Worm (Caenorhabditis elegans) whole organism, young adult: ENCODE results near the gene cca-1.

ENCODE experiments used
- B0019.2 ChIP-seq: fragments of 200-800 bp; sonication (Bioruptor generic); conservative IDR thresholded peaks from 2 replicates; pipeline ENCODE4 v1.3.6; 2022; ENCODE audit warnings: missing genetic modification reagents, missing genetic modification characterization, missing compliant biosample characterization
- B0035.1 ChIP-seq: sonication (generic microtip); optimal IDR thresholded peaks from 2 replicates; lab custom pipeline; 2016; ENCODE audit warnings: missing genetic modification characterization, mild to moderate bottlenecking, missing compliant biosample characterization, missing genotype, missing genetic modification reagents
- F22D6.2 ChIP-seq: sonication (generic microtip); optimal IDR thresholded peaks from 2 replicates; lab custom pipeline; 2016; ENCODE audit warnings: mild to moderate bottlenecking, missing genetic modification characterization, missing compliant biosample characterization
- F39B2.1 ChIP-seq: fragments of 200-800 bp; sonication (Bioruptor generic); IDR thresholded peaks from 2 replicates; pipeline ENCODE4 v1.3.6; 2022; ENCODE audit warnings: missing genetic modification reagents, missing genetic modification characterization, missing compliant biosample characterization
- F49E8.2 ChIP-seq: sonication (generic microtip); optimal IDR thresholded peaks from 3 replicates; lab custom pipeline; 2017; ENCODE audit warnings: missing genetic modification characterization, mild to moderate bottlenecking, missing compliant biosample characterization, antibody characterized with exemption, moderate library complexity; ENCODE audit not compliant: insufficient read depth
- F55B11.4 ChIP-seq: sonication (generic microtip); optimal IDR thresholded peaks from 2 replicates; lab custom pipeline; 2016; ENCODE audit warnings: missing compliant biosample characterization, missing genetic modification characterization, borderline replicate concordance; ENCODE audit not compliant: insufficient read depth
- Y95B8A.8 ChIP-seq: fragments of 200-800 bp; sonication (Bioruptor generic); IDR thresholded peaks from 2 replicates; pipeline ENCODE4 v1.3.6; 2022; ENCODE audit warnings: missing genetic modification reagents, missing genetic modification characterization, missing compliant biosample characterization
- ZK185.1 ChIP-seq: sonication (generic microtip); optimal IDR thresholded peaks from 2 replicates; lab custom pipeline; 2016; ENCODE audit warnings: mild to moderate bottlenecking, missing genetic modification characterization, missing compliant biosample characterization; ENCODE audit not compliant: poor library complexity, severe bottlenecking
- ama-1 ChIP-seq, 3 experiments: fragments of 150-350 bp in 1 of 3; sonication (generic microtip) in 2 of 3; optimal IDR thresholded peaks; 2 replicates each; lab custom pipeline; 2014 to 2018; ENCODE audit warnings: missing biosample characterization in 2 of 3, missing genetic modification characterization in 2 of 3, missing genetic modification reagents in 2 of 3
- aptf-2 ChIP-seq: fragments of 200-800 bp; sonication (Bioruptor generic); conservative IDR thresholded peaks from 2 replicates; pipeline ENCODE4 v1.3.6; 2022; ENCODE audit warnings: missing genetic modification reagents, missing genetic modification characterization, missing compliant biosample characterization
- athp-1 ChIP-seq: sonication (generic microtip); optimal IDR thresholded peaks from 2 replicates; lab custom pipeline; 2017; ENCODE audit warnings: mild to moderate bottlenecking, missing genetic modification characterization, missing compliant biosample characterization
- bed-2 ChIP-seq: fragments of 200-800 bp; sonication (Bioruptor generic); IDR thresholded peaks from 2 replicates; pipeline ENCODE4 v1.3.6; 2022; ENCODE audit warnings: missing genetic modification reagents, missing genetic modification characterization, missing compliant biosample characterization
- cebp-1 ChIP-seq, 2 experiments: fragments of 200-800 bp in 1 of 2; sonication (Bioruptor generic) in 1 of 2; sonication (generic microtip) in 1 of 2; IDR thresholded peaks in 1 of 2; optimal IDR thresholded peaks in 1 of 2; 2 replicates each; pipeline versions ENCODE4 v1.3.6 to Lab custom; 2017 to 2022; ENCODE audit warnings: missing compliant biosample characterization in 2 of 2, missing genetic modification characterization in 2 of 2, mild to moderate bottlenecking in 1 of 2, missing genetic modification reagents in 1 of 2, moderate library complexity in 1 of 2
- ceh-100 ChIP-seq: fragments of 200-800 bp; sonication (Bioruptor generic); IDR thresholded peaks from 2 replicates; pipeline ENCODE4 v1.3.6; 2022; ENCODE audit warnings: missing genetic modification reagents, missing genetic modification characterization, missing compliant biosample characterization
- ceh-79 ChIP-seq: sonication (generic microtip); optimal IDR thresholded peaks from 2 replicates; lab custom pipeline; 2017; ENCODE audit warnings: mild to moderate bottlenecking, missing genetic modification characterization, missing compliant biosample characterization
- chd-7 ChIP-seq: sonication (generic microtip); optimal IDR thresholded peaks from 2 replicates; lab custom pipeline; 2016; ENCODE audit warnings: mild to moderate bottlenecking, missing genetic modification characterization, moderate library complexity, missing compliant biosample characterization
- die-1 ChIP-seq: sonication (generic microtip); optimal IDR thresholded peaks from 2 replicates; lab custom pipeline; 2016; ENCODE audit warnings: missing genotype, mild to moderate bottlenecking, missing genetic modification characterization, missing compliant biosample characterization
- dox-1 ChIP-seq: fragments of 200-800 bp; sonication (Bioruptor generic); IDR thresholded peaks from 2 replicates; pipeline ENCODE4 v1.3.6; 2022; ENCODE audit warnings: missing genetic modification reagents, missing genetic modification characterization, missing compliant biosample characterization
- egl-18 ChIP-seq: fragments of 200-800 bp; sonication (Bioruptor generic); IDR thresholded peaks from 2 replicates; pipeline ENCODE4 v1.3.6; 2022; ENCODE audit warnings: missing genetic modification reagents, missing genetic modification characterization, missing compliant biosample characterization
- egrh-3 ChIP-seq: fragments of 200-800 bp; sonication (Bioruptor generic); IDR thresholded peaks from 2 replicates; pipeline ENCODE4 v1.3.6; 2022; ENCODE audit warnings: missing genetic modification reagents, missing genetic modification characterization, missing compliant biosample characterization
- ekl-4 ChIP-seq: fragments of 200-800 bp; sonication (Bioruptor generic); IDR thresholded peaks from 2 replicates; pipeline ENCODE4 v1.3.6; 2022; ENCODE audit warnings: missing genetic modification reagents, missing genetic modification characterization, missing compliant biosample characterization
- ets-4 ChIP-seq: fragments of 200-800 bp; sonication (Bioruptor generic); optimal IDR thresholded peaks from 2 replicates; lab custom pipeline; 2018; ENCODE audit warnings: mild to moderate bottlenecking, missing genetic modification characterization, missing compliant biosample characterization
- him-1 ChIP-seq: sonication (generic microtip); optimal IDR thresholded peaks from 2 replicates; lab custom pipeline; 2016; ENCODE audit warnings: missing genotype, missing genetic modification reagents, missing genetic modification characterization, missing compliant biosample characterization
- hlh-12 ChIP-seq: sonication (generic microtip); optimal IDR thresholded peaks from 2 replicates; lab custom pipeline; 2016; ENCODE audit warnings: missing genetic modification characterization, missing compliant biosample characterization
- lir-1 ChIP-seq: fragments of 200-800 bp; sonication (Bioruptor generic); conservative IDR thresholded peaks from 2 replicates; pipeline ENCODE4 v1.3.6; 2022; ENCODE audit warnings: missing genetic modification reagents, missing genetic modification characterization, missing compliant biosample characterization
- lsl-1 ChIP-seq: fragments of 200-800 bp; sonication (Bioruptor generic); optimal IDR thresholded peaks from 2 replicates; lab custom pipeline; 2018; ENCODE audit warnings: mild to moderate bottlenecking, missing genetic modification characterization, moderate library complexity, missing compliant biosample characterization
- lsy-27 ChIP-seq: sonication (generic microtip); optimal IDR thresholded peaks from 2 replicates; lab custom pipeline; 2017; ENCODE audit warnings: missing genetic modification characterization, mild to moderate bottlenecking, missing compliant biosample characterization, antibody characterized with exemption, missing genotype, borderline replicate concordance; ENCODE audit not compliant: insufficient read depth
- madf-10 ChIP-seq: sonication (generic microtip); optimal IDR thresholded peaks from 2 replicates; lab custom pipeline; 2016; ENCODE audit warnings: mild to moderate bottlenecking, missing genetic modification characterization, missing compliant biosample characterization
- madf-6 ChIP-seq: fragments of 200-800 bp; sonication (Bioruptor generic); IDR thresholded peaks from 2 replicates; pipeline ENCODE4 v1.3.6; 2022; ENCODE audit warnings: missing genetic modification reagents, missing genetic modification characterization, missing compliant biosample characterization
- madf-8 ChIP-seq: fragments of 200-800 bp; sonication (Bioruptor generic); conservative IDR thresholded peaks from 2 replicates; pipeline ENCODE4 v1.3.6; 2022; ENCODE audit warnings: missing genetic modification reagents, missing genetic modification characterization, missing compliant biosample characterization
- mxl-1 ChIP-seq: sonication (generic microtip); optimal IDR thresholded peaks from 2 replicates; lab custom pipeline; 2016; ENCODE audit warnings: missing genetic modification characterization, missing compliant biosample characterization
- nhr-120 ChIP-seq: fragments of 200-800 bp; sonication (Bioruptor generic); IDR thresholded peaks from 2 replicates; pipeline ENCODE4 v1.3.6; 2022; ENCODE audit warnings: missing genetic modification characterization, missing compliant biosample characterization
- nhr-80 ChIP-seq: sonication (generic microtip); optimal IDR thresholded peaks from 2 replicates; lab custom pipeline; 2016; ENCODE audit warnings: missing genetic modification characterization, missing compliant biosample characterization
- repo-1 ChIP-seq: sonication (generic microtip); optimal IDR thresholded peaks from 2 replicates; lab custom pipeline; 2017; ENCODE audit warnings: mild to moderate bottlenecking, missing genetic modification characterization, missing compliant biosample characterization
- rpc-1 ChIP-seq, 2 experiments: fragments of 150-350 bp in 1 of 2; sonication (generic microtip) in 1 of 2; optimal IDR thresholded peaks; 2 replicates each; lab custom pipeline; 2014 to 2018; ENCODE audit warnings: missing biosample characterization in 1 of 2, missing genetic modification characterization in 1 of 2, missing genetic modification reagents in 1 of 2, missing genotype in 1 of 2
- snpc-1.3 ChIP-seq: sonication (generic microtip); optimal IDR thresholded peaks from 2 replicates; lab custom pipeline; 2017; ENCODE audit warnings: missing genetic modification characterization, mild to moderate bottlenecking, missing compliant biosample characterization, antibody characterized with exemption, moderate library complexity, missing genotype, missing genetic modification reagents; ENCODE audit not compliant: insufficient read depth
- tbp1 ChIP-seq: fragments of 200-800 bp; sonication (Bioruptor generic); optimal IDR thresholded peaks from 2 replicates; lab custom pipeline; 2018; ENCODE audit warnings: mild to moderate bottlenecking, missing genetic modification characterization, missing compliant biosample characterization
- unc-130 ChIP-seq: sonication (generic microtip); optimal IDR thresholded peaks from 2 replicates; lab custom pipeline; 2016; ENCODE audit warnings: missing genetic modification reagents, missing genetic modification characterization, missing compliant biosample characterization
- unc-62 ChIP-seq: fragments of 150-350 bp; optimal IDR thresholded peaks from 2 replicates; lab custom pipeline; 2014; ENCODE audit warnings: missing biosample characterization, missing genetic modification reagents, missing genetic modification characterization
- zim-3 ChIP-seq: sonication (generic microtip); optimal IDR thresholded peaks from 2 replicates; lab custom pipeline; 2017; ENCODE audit warnings: mild to moderate bottlenecking, missing genetic modification characterization, moderate library complexity, missing compliant biosample characterization
- ztf-18 ChIP-seq: sonication (generic microtip); optimal IDR thresholded peaks from 2 replicates; lab custom pipeline; 2016; ENCODE audit warnings: missing genotype, mild to moderate bottlenecking, missing genetic modification characterization, missing compliant biosample characterization
- ztf-26 ChIP-seq: sonication (generic microtip); optimal IDR thresholded peaks from 2 replicates; lab custom pipeline; 2017; ENCODE audit warnings: missing genetic modification characterization, missing compliant biosample characterization

The cca-1 gene

ce11 chrX:7842241-7842640, 33.5 kb downstream of the cca-1 start, which contains the start of gene idpp-11:
idpp-11 (plus strand) TSS chrX:7842541.
- TF ChIP-seq athp-1 (tag; lab: Kevin White, UChicago), result no peak
- TF ChIP-seq, all 124 proteins: peak for 0

- no peak for TF ChIP-seq ekl-4
- no peak for TF ChIP-seq athp-1 (tag; lab: Kevin White, UChicago)
- no peak for TF ChIP-seq rpc-1 (optimal IDR thresholded peaks at IDR 0.05; lab: Kevin White, UChicago)
- no peak for TF ChIP-seq rpc-1 (tag; optimal IDR thresholded peaks at IDR 0.05; lab: Kevin White, UChicago)
- TF ChIP-seq repo-1 (tag; lab: Kevin White, UChicago), result no peak
- TF ChIP-seq snpc-1.3 (tag; lab: Kevin White, UChicago), result no peak
- no peak for TF ChIP-seq F22D6.2
- TF ChIP-seq F55B11.4 (tag; lab: Kevin White, UChicago), result no peak
- no peak for TF ChIP-seq madf-10
- TF ChIP-seq zim-3 (tag; lab: Kevin White, UChicago), result no peak
- TF ChIP-seq him-1 (tag; lab: Kevin White, UChicago), result no peak
- TF ChIP-seq, all 124 proteins: peak for 0
Observed at ce11 chrX:7839989-7840388, 35.8 kb downstream of the cca-1 start.

ce11 chrX:7838582-7838981, 37.2 kb downstream of the cca-1 start, which contains the start of gene nlp-101:
nlp-101 (plus strand) TSS chrX:7838882.
- TF ChIP-seq lsl-1 (GFP tag; lab: Kevin White, UChicago) (no peak), ZK185.1 (tag; lab: Kevin White, UChicago) (no peak), chd-7 (tag; lab: Kevin White, UChicago) (no peak), nhr-120 (GFP tag; lab: Robert Waterston, UW) (no peak), unc-130 (GFP tag; lab: Kevin White, UChicago) (no peak), ceh-100 (no peak), hlh-12 (tag; lab: Kevin White, UChicago) (no peak), egrh-3 (GFP tag; lab: Robert Waterston, UW) (no peak), unc-62 (GFP tag; lab: Kevin White, UChicago) (no peak), tbp1 (GFP tag; lab: Kevin White, UChicago) (no peak), ztf-26 (tag; lab: Kevin White, UChicago) (no peak), zim-3 (tag; lab: Kevin White, UChicago) (no peak), B0019.2 (GFP tag; lab: Robert Waterston, UW) (no peak), ztf-18 (tag; lab: Kevin White, UChicago) (no peak), die-1 (tag; lab: Kevin White, UChicago) (no peak), F39B2.1 (GFP tag; lab: Robert Waterston, UW) (no peak), F49E8.2 (tag; lab: Kevin White, UChicago) (no peak), aptf-2 (GFP tag; lab: Robert Waterston, UW) (no peak), mxl-1 (tag; lab: Kevin White, UChicago) (no peak)

ce11 chrX:7834117-7834516, 41.6 kb downstream of the cca-1 start, which contains the start of gene sul-3:
sul-3 (minus strand) TSS chrX:7834217.
- no peak for TF ChIP-seq ceh-79 (tag; lab: Kevin White, UChicago)
- TF ChIP-seq nhr-80 (tag; lab: Kevin White, UChicago), result no peak
- no peak for TF ChIP-seq madf-8 (GFP tag; lab: Robert Waterston, UW)
- no peak for TF ChIP-seq lir-1 (GFP tag; lab: Robert Waterston, UW)
- no peak for TF ChIP-seq ama-1 (optimal IDR thresholded peaks at IDR 0.05; lab: Kevin White, UChicago)
- no peak for TF ChIP-seq ama-1 (GFP tag; optimal IDR thresholded peaks at IDR 0.05; lab: Kevin White, UChicago)
- TF ChIP-seq Y95B8A.8 (GFP tag; lab: Robert Waterston, UW), result no peak
- TF ChIP-seq ets-4 (GFP tag; lab: Kevin White, UChicago), result no peak
- TF ChIP-seq egl-18, result no peak
- no peak for TF ChIP-seq lsy-27
- TF ChIP-seq cebp-1 (GFP tag; IDR thresholded peaks at IDR 0.05; lab: Robert Waterston, UW), result no peak
- TF ChIP-seq cebp-1 (tag; optimal IDR thresholded peaks at IDR 0.05; lab: Kevin White, UChicago), result no peak
- TF ChIP-seq dox-1, result no peak
- no peak for TF ChIP-seq madf-6
- no peak for TF ChIP-seq B0035.1 (tag; lab: Kevin White, UChicago)
- no peak for TF ChIP-seq bed-2 (GFP tag; lab: Robert Waterston, UW)
